Worm (Caenorhabditis elegans) whole organism, L4 larva: ENCODE results near the gene adh-1.

Experiments
- ceh-82 ChIP-seq: sonication (generic microtip); optimal IDR thresholded peaks from 2 replicates; lab custom pipeline; 2017; ENCODE audit warnings: missing biosample characterization, missing genetic modification characterization
- fkh-10 ChIP-seq: fragments of 150-350 bp; optimal IDR thresholded peaks from 2 replicates; lab custom pipeline; 2014; ENCODE audit warnings: missing biosample characterization, missing genetic modification reagents, missing genetic modification characterization
- nhr-76 ChIP-seq: fragments of 150-350 bp; optimal IDR thresholded peaks from 2 replicates; lab custom pipeline; 2014; ENCODE audit warnings: missing biosample characterization, missing genetic modification characterization
- snpc-4 ChIP-seq: fragments of 150-350 bp; optimal IDR thresholded peaks from 2 replicates; lab custom pipeline; 2014; ENCODE audit warnings: missing biosample characterization, missing genetic modification characterization
- unc-39 ChIP-seq: sonication (generic microtip); optimal IDR thresholded peaks from 2 replicates; lab custom pipeline; 2017; ENCODE audit warnings: missing biosample characterization, missing genetic modification characterization

DNA sequence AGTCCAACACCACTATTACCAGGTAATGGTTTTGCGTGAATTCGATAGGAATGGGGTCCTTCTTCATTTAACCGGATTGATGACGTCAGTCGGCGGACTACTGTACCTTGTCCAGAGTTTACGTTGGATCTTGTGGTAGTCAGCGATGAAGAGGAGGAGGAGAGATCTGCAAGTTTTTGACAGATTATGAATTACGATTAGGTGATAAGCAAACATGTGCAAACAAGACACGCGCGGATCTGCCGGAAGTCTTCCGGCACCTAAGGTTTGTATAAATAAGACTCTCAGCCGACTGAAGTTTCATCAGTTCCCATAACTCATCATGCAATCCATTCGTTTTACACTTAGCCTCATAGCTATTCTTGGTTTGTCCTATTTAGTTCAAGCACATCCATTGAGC, 48.8 kb upstream of the adh-1 start, which contains the start of gene idpb-5:
- TF ChIP-seq unc-39 (tag; lab: Kevin White, UChicago) (no peak), fkh-10 (GFP tag; lab: Kevin White, UChicago) (no peak), ceh-82 (no peak), snpc-4 (tag; lab: Kevin White, UChicago) (no peak), nhr-76 (tag; lab: Kevin White, UChicago) (no peak)
